Fruit fly (Drosophila melanogaster): ENCODE measurements around the gene Phyhd1.

The Phyhd1 gene

DNA sequence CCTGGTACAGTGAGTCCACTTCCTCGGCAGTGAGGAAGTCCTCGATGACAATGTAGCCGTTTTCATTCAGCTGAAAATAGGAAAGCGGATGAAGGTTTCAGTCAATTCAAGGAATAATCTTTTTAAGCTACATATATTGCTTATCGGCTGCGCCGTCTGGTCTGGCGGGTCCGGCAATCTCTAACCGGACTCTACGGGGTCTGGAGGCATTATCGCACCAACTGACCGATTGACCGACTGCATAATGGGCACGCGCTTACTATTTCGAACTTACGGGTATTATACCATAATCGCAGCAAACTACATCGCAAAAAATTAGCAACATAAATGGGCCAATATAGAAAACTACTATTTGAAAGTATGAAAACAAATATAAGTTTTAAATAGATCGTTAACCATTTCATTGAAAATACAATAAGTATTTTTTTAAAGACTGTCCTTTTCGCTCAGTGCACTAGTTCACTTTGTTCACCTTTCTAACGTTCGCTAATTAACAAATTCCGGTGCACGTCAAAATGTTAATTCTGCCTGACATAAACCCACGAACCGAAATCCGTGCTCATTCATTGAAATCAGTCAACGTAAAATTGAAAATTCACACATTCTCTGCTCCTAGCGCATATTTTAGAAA lies 1.7 kb downstream of the Phyhd1 start:
- TF ChIP-seq pad (GFP tag; optimal IDR thresholded peaks at IDR 0.05) (no peak), Crg-1 (GFP tag; optimal IDR thresholded peaks at IDR 0.05) (no peak), Hr96 (GFP tag; optimal IDR thresholded peaks at IDR 0.05) (peak; percentile 17), CG1620 (GFP tag; optimal IDR thresholded peaks at IDR 0.05) (peak; percentile 46), CG7045 (GFP tag; optimal IDR thresholded peaks at IDR 0.05) (peak; percentile 58), cnc (optimal IDR thresholded peaks at IDR 0.05) (no peak), kay (GFP tag; ENCODE audit: borderline replicate concordance) (no peak), CG12768 (GFP tag; optimal IDR thresholded peaks at IDR 0.05) (peak; percentile 6), Clk (GFP tag; optimal IDR thresholded peaks at IDR 0.05) (no peak), tj (GFP tag; optimal IDR thresholded peaks at IDR 0.05) (peak; percentile 26), CG5204 (GFP tag; optimal IDR thresholded peaks at IDR 0.05) (peak; percentile 59), cic (GFP tag; optimal IDR thresholded peaks at IDR 0.05) (peak; percentile 78), toe (GFP tag; optimal IDR thresholded peaks at IDR 0.05) (peak; percentile 48), CG7101 (tag; optimal IDR thresholded peaks at IDR 0.05) (peak; percentile 77), bab1 (GFP tag; optimal IDR thresholded peaks at IDR 0.05) (peak; percentile 20), Mnt (GFP tag; optimal IDR thresholded peaks at IDR 0.05) (peak; percentile 13), ovo (GFP tag; optimal IDR thresholded peaks at IDR 0.05) (no peak), CG14711 (tag; optimal IDR thresholded peaks at IDR 0.05) (peak; percentile 52), CG11617 (GFP tag; optimal IDR thresholded peaks at IDR 0.05) (peak; percentile 54), CG33017 (tag; optimal IDR thresholded peaks at IDR 0.05) (peak; percentile 73)

DNA sequence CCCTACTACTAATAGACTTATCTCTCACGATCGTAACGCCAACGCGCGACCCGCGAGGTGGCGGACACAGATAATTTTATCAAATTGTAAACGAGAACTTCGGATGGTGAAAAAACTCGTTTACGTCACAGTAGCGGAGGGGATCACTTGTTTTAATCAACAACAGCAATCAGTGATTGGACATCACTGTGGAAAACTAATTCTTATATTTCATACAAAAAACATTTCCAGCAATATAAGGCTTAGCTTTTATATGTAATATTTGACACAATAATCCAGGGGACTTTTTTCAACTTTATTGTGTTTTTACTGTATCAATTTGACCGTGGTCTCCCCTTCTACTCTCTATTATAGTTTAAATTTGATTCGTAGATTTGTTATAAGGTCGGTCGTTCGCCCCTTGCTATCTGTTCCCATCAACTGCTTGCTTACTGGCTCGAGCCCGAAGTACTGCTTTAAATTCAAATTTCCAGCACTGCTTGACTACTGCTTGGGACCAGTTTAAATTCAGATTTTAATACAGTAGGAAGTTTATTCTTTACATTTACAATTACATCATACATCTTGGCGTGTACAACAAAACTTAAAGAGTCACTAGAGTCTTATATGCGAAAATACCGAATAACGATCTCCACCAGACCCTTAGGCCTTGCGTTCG lies 3.4 kb downstream of the Phyhd1 start, which contains the start of gene CG6465:
CG6465 (minus strand) TSS at position 7 of the 658 bp plus-strand sequence.
- TF ChIP-seq tj (GFP tag; optimal IDR thresholded peaks at IDR 0.05) (no peak), Hr96 (GFP tag; optimal IDR thresholded peaks at IDR 0.05) (no peak), CG33017 (tag; optimal IDR thresholded peaks at IDR 0.05) (peak; percentile 32), cic (GFP tag; optimal IDR thresholded peaks at IDR 0.05) (peak; percentile 63), CG11617 (GFP tag; optimal IDR thresholded peaks at IDR 0.05) (no peak), pad (GFP tag; optimal IDR thresholded peaks at IDR 0.05) (peak; percentile 54), toe (GFP tag; optimal IDR thresholded peaks at IDR 0.05) (no peak), CG5204 (GFP tag; optimal IDR thresholded peaks at IDR 0.05) (no peak), Clk (GFP tag; optimal IDR thresholded peaks at IDR 0.05) (no peak), CG1620 (GFP tag; optimal IDR thresholded peaks at IDR 0.05) (no peak), bab1 (GFP tag; optimal IDR thresholded peaks at IDR 0.05) (no peak), CG12768 (GFP tag; optimal IDR thresholded peaks at IDR 0.05) (peak; percentile 37), kay (GFP tag; ENCODE audit: borderline replicate concordance) (peak; percentile 70), CG7101 (tag; optimal IDR thresholded peaks at IDR 0.05) (no peak), CG14711 (tag; optimal IDR thresholded peaks at IDR 0.05) (no peak)

DNA sequence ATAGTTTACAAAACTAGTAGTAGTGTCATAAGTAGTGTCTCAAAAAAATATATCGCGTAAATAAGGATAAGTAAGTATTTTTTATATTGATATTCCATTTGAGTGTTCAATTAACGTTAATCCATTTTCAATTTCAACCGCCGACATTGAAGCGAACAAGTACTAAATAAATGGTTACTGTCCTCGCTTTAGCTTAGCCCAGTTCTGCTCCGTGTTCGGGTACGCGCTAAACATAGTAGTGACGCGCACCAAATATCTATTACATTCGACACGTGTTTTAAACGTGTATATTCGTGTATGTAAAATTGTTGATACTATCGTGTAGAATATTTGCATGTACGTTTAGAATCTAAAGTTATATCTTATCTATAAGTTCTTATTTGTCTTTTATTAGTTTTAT lies 5.6 kb downstream of the Phyhd1 start:
- TF ChIP-seq Mnt (GFP tag; optimal IDR thresholded peaks at IDR 0.05): no peak
- TF ChIP-seq Crg-1 (GFP tag; optimal IDR thresholded peaks at IDR 0.05): peak; percentile 25
- no peak for TF ChIP-seq Clk (GFP tag; optimal IDR thresholded peaks at IDR 0.05)
- TF ChIP-seq Hr96 (GFP tag; optimal IDR thresholded peaks at IDR 0.05): no peak
- TF ChIP-seq CG1620 (GFP tag; optimal IDR thresholded peaks at IDR 0.05): peak; percentile 43
- TF ChIP-seq pad (GFP tag; optimal IDR thresholded peaks at IDR 0.05): no peak
- TF ChIP-seq ovo (GFP tag; optimal IDR thresholded peaks at IDR 0.05): no peak
- no peak for TF ChIP-seq CG33017 (tag; optimal IDR thresholded peaks at IDR 0.05)
- TF ChIP-seq kay (GFP tag; ENCODE audit: borderline replicate concordance): no peak
- TF ChIP-seq bab1 (GFP tag; optimal IDR thresholded peaks at IDR 0.05): peak; percentile 56
- peak; percentile 20 for TF ChIP-seq CG14711 (tag; optimal IDR thresholded peaks at IDR 0.05)
- TF ChIP-seq cic (GFP tag; optimal IDR thresholded peaks at IDR 0.05): no peak
- TF ChIP-seq tj (GFP tag; optimal IDR thresholded peaks at IDR 0.05): no peak
- TF ChIP-seq CG12768 (GFP tag; optimal IDR thresholded peaks at IDR 0.05): no peak
- no peak for TF ChIP-seq CG5204 (GFP tag; optimal IDR thresholded peaks at IDR 0.05)
- no peak for TF ChIP-seq cnc (optimal IDR thresholded peaks at IDR 0.05)
- TF ChIP-seq CG11617 (GFP tag; optimal IDR thresholded peaks at IDR 0.05): no peak
- no peak for TF ChIP-seq CG7101 (tag; optimal IDR thresholded peaks at IDR 0.05)
- TF ChIP-seq toe (GFP tag; optimal IDR thresholded peaks at IDR 0.05): no peak
- TF ChIP-seq CG7045 (GFP tag; optimal IDR thresholded peaks at IDR 0.05): no peak

DNA sequence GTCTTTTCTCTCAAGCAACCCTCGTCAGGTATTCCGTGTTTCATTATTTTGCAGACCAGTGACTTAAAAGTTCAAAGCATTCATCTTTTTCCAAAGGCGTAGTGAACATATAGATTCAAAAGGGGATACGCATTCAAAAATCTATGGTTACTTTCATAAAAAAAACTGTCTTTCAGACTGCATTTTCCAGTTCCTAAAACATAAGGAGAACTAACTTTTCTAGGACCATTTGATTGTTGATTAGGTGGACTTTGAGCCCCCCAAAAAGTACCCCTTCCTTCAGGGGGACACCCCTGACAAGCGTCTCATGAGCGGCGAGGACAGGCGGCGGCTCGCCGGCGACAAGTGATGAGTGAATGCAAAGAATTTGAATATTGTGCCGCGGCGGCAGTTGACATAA lies 7.2 kb downstream of the Phyhd1 start:
- TF ChIP-seq CG14711 (tag; optimal IDR thresholded peaks at IDR 0.05) (no peak), CG7045 (GFP tag; optimal IDR thresholded peaks at IDR 0.05) (no peak), ovo (GFP tag; optimal IDR thresholded peaks at IDR 0.05) (no peak), Mnt (GFP tag; optimal IDR thresholded peaks at IDR 0.05) (no peak), CG1620 (GFP tag; optimal IDR thresholded peaks at IDR 0.05) (no peak), CG11617 (GFP tag; optimal IDR thresholded peaks at IDR 0.05) (no peak), cnc (optimal IDR thresholded peaks at IDR 0.05) (no peak), CG7101 (tag; optimal IDR thresholded peaks at IDR 0.05) (no peak), CG33017 (tag; optimal IDR thresholded peaks at IDR 0.05) (no peak), toe (GFP tag; optimal IDR thresholded peaks at IDR 0.05) (no peak), CG12768 (GFP tag; optimal IDR thresholded peaks at IDR 0.05) (no peak), cic (GFP tag; optimal IDR thresholded peaks at IDR 0.05) (no peak), kay (GFP tag; ENCODE audit: borderline replicate concordance) (no peak)

DNA sequence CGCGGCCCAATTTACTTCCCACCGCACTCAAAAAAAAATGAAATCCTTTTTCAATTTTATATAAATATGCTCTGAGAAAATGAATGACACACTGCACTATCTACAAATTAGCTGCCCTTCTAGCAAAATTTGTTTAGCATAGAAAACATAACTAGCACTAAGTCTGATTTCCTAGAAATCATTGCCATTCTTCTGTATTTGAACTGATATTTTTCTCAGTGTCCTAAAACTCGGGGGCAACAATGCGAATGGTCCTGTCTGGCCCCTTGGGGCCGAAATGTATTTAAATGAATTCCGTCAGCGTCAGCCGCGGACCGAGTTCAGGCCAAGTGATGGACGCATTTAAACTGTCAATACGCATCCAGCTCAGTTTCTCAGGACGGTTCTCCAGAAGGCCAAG lies 8.0 kb downstream of the Phyhd1 start:
- TF ChIP-seq Crg-1 (GFP tag; optimal IDR thresholded peaks at IDR 0.05) (no peak), CG11617 (GFP tag; optimal IDR thresholded peaks at IDR 0.05) (no peak), CG7101 (tag; optimal IDR thresholded peaks at IDR 0.05) (no peak), cic (GFP tag; optimal IDR thresholded peaks at IDR 0.05) (no peak), ovo (GFP tag; optimal IDR thresholded peaks at IDR 0.05) (no peak), tj (GFP tag; optimal IDR thresholded peaks at IDR 0.05) (no peak), CG7045 (GFP tag; optimal IDR thresholded peaks at IDR 0.05) (no peak), CG12768 (GFP tag; optimal IDR thresholded peaks at IDR 0.05) (no peak), Hr96 (GFP tag; optimal IDR thresholded peaks at IDR 0.05) (no peak), CG14711 (tag; optimal IDR thresholded peaks at IDR 0.05) (no peak), kay (GFP tag; ENCODE audit: borderline replicate concordance) (no peak), Mnt (GFP tag; optimal IDR thresholded peaks at IDR 0.05) (no peak), Clk (GFP tag; optimal IDR thresholded peaks at IDR 0.05) (no peak), cnc (optimal IDR thresholded peaks at IDR 0.05) (no peak), CG1620 (GFP tag; optimal IDR thresholded peaks at IDR 0.05) (no peak), bab1 (GFP tag; optimal IDR thresholded peaks at IDR 0.05) (no peak), toe (GFP tag; optimal IDR thresholded peaks at IDR 0.05) (no peak), pad (GFP tag; optimal IDR thresholded peaks at IDR 0.05) (no peak), CG5204 (GFP tag; optimal IDR thresholded peaks at IDR 0.05) (no peak), CG33017 (tag; optimal IDR thresholded peaks at IDR 0.05) (no peak)
